Worm (Caenorhabditis elegans) whole organism, L4 larva: ENCODE results near the gene str-255.

ENCODE experiments used
- D1046.2 ChIP-seq: fragments of 200-800 bp; sonication (Bioruptor generic); IDR thresholded peaks from 2 replicates; pipeline ENCODE4 v1.3.6; 2022; ENCODE audit warnings: missing genetic modification characterization, missing compliant biosample characterization
- ZK337.2 ChIP-seq: fragments of 200-800 bp; sonication (Bioruptor generic); IDR thresholded peaks from 2 replicates; pipeline ENCODE4 v1.3.6; 2022; ENCODE audit warnings: missing genetic modification reagents, missing genetic modification characterization, missing compliant biosample characterization
- ama-1 ChIP-seq: fragments of 150-350 bp; optimal IDR thresholded peaks from 2 replicates; lab custom pipeline; 2014; ENCODE audit warnings: inconsistent platforms, mixed read lengths
- fkh-10 ChIP-seq: fragments of 150-350 bp; optimal IDR thresholded peaks from 2 replicates; lab custom pipeline; 2014; ENCODE audit warnings: missing biosample characterization, missing genetic modification reagents, missing genetic modification characterization
- fos-1 ChIP-seq: fragments of 150-350 bp; optimal IDR thresholded peaks from 2 replicates; lab custom pipeline; 2014; ENCODE audit warnings: missing biosample characterization, missing genetic modification characterization
- lin-1 ChIP-seq: fragments of 200-800 bp; sonication (Bioruptor generic); IDR thresholded peaks from 2 replicates; pipeline ENCODE4 v1.3.6; 2022; ENCODE audit warnings: missing genetic modification reagents, missing genetic modification characterization, missing compliant biosample characterization
- lin-39 ChIP-seq: fragments of 150-350 bp; optimal IDR thresholded peaks from 2 replicates; lab custom pipeline; 2014; ENCODE audit warnings: missing biosample characterization, missing genetic modification reagents, missing genetic modification characterization
- madf-9 ChIP-seq: fragments of 200-800 bp; sonication (Bioruptor generic); conservative IDR thresholded peaks from 2 replicates; pipeline ENCODE4 v1.3.6; 2022; ENCODE audit warnings: missing genetic modification reagents, missing genetic modification characterization, missing compliant biosample characterization
- nhr-28 ChIP-seq: fragments of 150-350 bp; optimal IDR thresholded peaks from 2 replicates; lab custom pipeline; 2014; ENCODE audit warnings: missing biosample characterization, missing genetic modification characterization
- nhr-6 ChIP-seq: fragments of 150-350 bp; optimal IDR thresholded peaks from 2 replicates; lab custom pipeline; 2014; ENCODE audit warnings: missing biosample characterization, missing genetic modification characterization
- snpc-4 ChIP-seq: fragments of 150-350 bp; optimal IDR thresholded peaks from 2 replicates; lab custom pipeline; 2014; ENCODE audit warnings: missing biosample characterization, missing genetic modification characterization

DNA sequence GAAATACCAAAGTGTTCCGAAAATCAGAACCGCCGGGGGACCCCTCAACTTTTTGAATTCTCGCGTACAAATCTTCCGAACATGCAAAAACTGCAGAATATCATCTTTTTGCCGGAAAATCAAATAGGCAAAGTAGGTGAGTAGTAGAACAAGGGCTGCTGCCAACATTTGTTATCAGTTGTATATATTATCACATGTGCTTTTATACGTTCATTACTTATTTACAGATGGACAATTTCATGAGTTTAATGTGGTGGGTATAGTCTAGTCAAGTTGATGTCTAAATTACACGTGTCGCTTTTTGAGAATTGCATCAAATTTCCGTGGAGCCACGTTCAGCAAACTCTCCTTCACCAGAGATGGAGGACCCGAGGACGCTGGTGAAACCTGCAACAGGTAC, 37.6 kb upstream of the str-255 start, which contains the start of gene cyp-32B1:
- TF ChIP-seq fkh-10, result no peak
- no peak for TF ChIP-seq lin-39 (tag; lab: Kevin White, UChicago)
- TF ChIP-seq madf-9, result no peak
- TF ChIP-seq nhr-6, result no peak
- no peak for TF ChIP-seq fos-1
- TF ChIP-seq D1046.2 (GFP tag; lab: Robert Waterston, UW), result no peak
- TF ChIP-seq nhr-28 (tag; lab: Kevin White, UChicago), result peak; percentile 37
- TF ChIP-seq ama-1 (lab: Kevin White, UChicago), result no peak
- TF ChIP-seq snpc-4 (tag; lab: Kevin White, UChicago), result no peak
- no peak for TF ChIP-seq ZK337.2 (GFP tag; lab: Robert Waterston, UW)
- no peak for TF ChIP-seq lin-1 (GFP tag; lab: Robert Waterston, UW)
